Fruit fly (Drosophila melanogaster) whole organism, pupa: ENCODE results near the gene Cpr65Au.

Source experiments
- CG10348 ChIP-seq: fragments of 200-800 bp; sonication (Bioruptor generic); IDR thresholded peaks from 2 replicates; pipeline ENCODE4 v1.3.6; 2022; ENCODE audit warnings: missing biosample characterization, missing genetic modification characterization
- CG12605 ChIP-seq: fragments of 200-800 bp; sonication (Bioruptor generic); IDR thresholded peaks from 2 replicates; pipeline ENCODE4 v1.3.6; 2022; ENCODE audit warnings: missing biosample characterization, missing genetic modification characterization
- CG13204 ChIP-seq: fragments of 200-800 bp; sonication (Bioruptor generic); optimal IDR thresholded peaks from 2 replicates; lab custom pipeline; 2018; ENCODE audit warnings: missing biosample characterization, mild to moderate bottlenecking, missing genetic modification characterization, moderate library complexity
- CG14655 ChIP-seq: fragments of 200-800 bp; sonication (Bioruptor generic); optimal IDR thresholded peaks from 3 replicates; lab custom pipeline; 2017; ENCODE audit warnings: mild to moderate bottlenecking, missing biosample characterization, missing genetic modification reagents, missing genetic modification characterization
- CG15710 ChIP-seq: fragments of 200-800 bp; sonication (Bioruptor generic); optimal IDR thresholded peaks from 2 replicates; lab custom pipeline; 2018; ENCODE audit warnings: missing biosample characterization, mild to moderate bottlenecking, missing genetic modification characterization, moderate library complexity
- CG17806 ChIP-seq: fragments of 200-800 bp; sonication (Bioruptor generic); optimal IDR thresholded peaks from 2 replicates; lab custom pipeline; 2018; ENCODE audit warnings: missing biosample characterization, mild to moderate bottlenecking, missing genetic modification characterization, moderate library complexity
- CG32121 ChIP-seq: fragments of 200-800 bp; sonication (Bioruptor generic); IDR thresholded peaks from 2 replicates; pipeline ENCODE4 v1.3.6; 2022; ENCODE audit warnings: missing biosample characterization, missing genetic modification characterization
- CG34367 ChIP-seq: fragments of 200-800 bp; sonication (Bioruptor generic); optimal IDR thresholded peaks from 2 replicates; lab custom pipeline; 2018; ENCODE audit warnings: missing biosample characterization, mild to moderate bottlenecking, missing genetic modification characterization
- CG4496 ChIP-seq: fragments of 200-800 bp; sonication (Bioruptor generic); IDR thresholded peaks from 3 replicates; pipeline ENCODE4 v1.3.6; 2022; ENCODE audit warnings: missing biosample characterization, missing genetic modification characterization
- CG8159 ChIP-seq: fragments of 200-800 bp; sonication (Bioruptor generic); optimal IDR thresholded peaks from 3 replicates; lab custom pipeline; 2018; ENCODE audit warnings: missing biosample characterization, mild to moderate bottlenecking, missing genetic modification characterization, moderate library complexity
- CG8301 ChIP-seq: fragments of 200-800 bp; sonication (Bioruptor generic); optimal IDR thresholded peaks from 2 replicates; lab custom pipeline; 2018; ENCODE audit warnings: missing biosample characterization, mild to moderate bottlenecking, missing genetic modification characterization
- CG9948 ChIP-seq: fragments of 200-800 bp; sonication (Bioruptor generic); optimal IDR thresholded peaks from 2 replicates; lab custom pipeline; 2018; ENCODE audit warnings: missing biosample characterization, mild to moderate bottlenecking, missing genetic modification characterization, moderate library complexity
- D1 ChIP-seq: fragments of 200-800 bp; sonication (Bioruptor generic); optimal IDR thresholded peaks from 2 replicates; lab custom pipeline; 2018; ENCODE audit warnings: missing biosample characterization, mild to moderate bottlenecking, missing genetic modification characterization, moderate library complexity
- EcR ChIP-seq: fragments of 200-800 bp; sonication (Bioruptor generic); optimal IDR thresholded peaks from 3 replicates; lab custom pipeline; 2019; ENCODE audit warnings: missing biosample characterization, missing genetic modification characterization, mild to moderate bottlenecking, moderate library complexity, missing genetic modification reagents
- Ets98B ChIP-seq: fragments of 200-800 bp; sonication (Bioruptor generic); IDR thresholded peaks from 2 replicates; pipeline ENCODE4 v1.3.6; 2022; ENCODE audit warnings: missing biosample characterization, missing genetic modification characterization
- Pif1A ChIP-seq: fragments of 200-800 bp; sonication (Bioruptor generic); optimal IDR thresholded peaks from 3 replicates; lab custom pipeline; 2016; ENCODE audit warnings: missing biosample characterization, missing genetic modification characterization
- Pif1B ChIP-seq: fragments of 200-800 bp; sonication (Bioruptor generic); optimal IDR thresholded peaks from 3 replicates; lab custom pipeline; 2016; ENCODE audit warnings: missing biosample characterization, missing genetic modification characterization
- Snoo ChIP-seq: fragments of 200-800 bp; sonication (Bioruptor generic); optimal IDR thresholded peaks from 3 replicates; lab custom pipeline; 2017; ENCODE audit warnings: missing biosample characterization, mild to moderate bottlenecking, missing genetic modification characterization, inconsistent platforms
- fd96Ca ChIP-seq: fragments of 200-800 bp; sonication (Bioruptor generic); IDR thresholded peaks from 3 replicates; pipeline ENCODE4 v1.3.6; 2022; ENCODE audit warnings: missing biosample characterization, missing genetic modification characterization
- gl ChIP-seq: fragments of 200-800 bp; sonication (Bioruptor generic); optimal IDR thresholded peaks from 2 replicates; lab custom pipeline; 2018; ENCODE audit warnings: missing biosample characterization, mild to moderate bottlenecking, missing genetic modification characterization

Cpr65Au gene

dm6 chr3L:6144769-6145220 lies 12.9 kb upstream of the Cpr65Au start, which contains the start of gene Lcp65Ac:
Gene Lcp65Ac, plus strand, starts transcription at chr3L:6144819.
- TF ChIP-seq CG8301 (no peak), CG8159 (tag; lab: Kevin White, UChicago) (no peak), Snoo (tag; lab: Kevin White, UChicago) (no peak), D1 (tag; lab: Kevin White, UChicago) (no peak), CG4496 (GFP tag; lab: Robert Waterston, UW) (no peak), Ets98B (no peak), fd96Ca (GFP tag; lab: Robert Waterston, UW) (no peak), CG10348 (GFP tag; lab: Robert Waterston, UW) (no peak), Pif1B (GFP tag; lab: Kevin White, UChicago) (no peak), CG14655 (GFP tag; lab: Kevin White, UChicago) (no peak), EcR (GFP tag; lab: Kevin White, UChicago) (no peak), CG12605 (GFP tag; lab: Robert Waterston, UW) (no peak), Pif1A (no peak), gl (tag; lab: Kevin White, UChicago) (no peak), CG34367 (tag; lab: Kevin White, UChicago) (no peak), CG15710 (tag; lab: Kevin White, UChicago) (no peak), CG9948 (tag; lab: Kevin White, UChicago) (no peak), CG32121 (GFP tag; lab: Robert Waterston, UW) (no peak), CG13204 (GFP tag; lab: Kevin White, UChicago) (no peak), CG17806 (no peak)
- TF ChIP-seq, all 21 proteins: peak for 0

- TF ChIP-seq EcR (GFP tag; lab: Kevin White, UChicago): peak; percentile 36
- TF ChIP-seq D1 (tag; lab: Kevin White, UChicago): no peak
- TF ChIP-seq CG13204 (GFP tag; lab: Kevin White, UChicago): no peak
Observed at dm6 chr3L:6143188-6143755, 11.4 kb upstream of the Cpr65Au start, which contains the start of gene Lcp65Ad. Gene Lcp65Ad, plus strand, starts transcription at chr3L:6143395.

DNA sequence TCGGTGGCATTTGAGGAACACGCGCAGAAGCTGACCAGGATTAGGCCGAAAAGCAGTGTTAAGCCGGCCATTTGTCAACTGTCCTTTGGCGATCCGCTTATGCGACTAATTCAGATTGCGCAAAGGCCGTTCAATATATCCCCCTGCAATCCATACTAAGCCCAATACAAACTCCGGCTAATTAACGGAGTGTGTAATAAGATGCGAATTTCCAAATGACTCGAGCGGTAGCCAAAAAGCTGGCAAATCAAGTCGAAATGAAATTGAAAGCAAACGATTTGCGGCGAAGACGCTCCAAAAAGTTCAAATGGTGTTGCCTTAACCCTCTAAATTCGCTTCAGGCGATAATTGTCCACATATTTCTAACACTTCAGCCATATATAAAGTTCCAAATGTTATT lies 10.4 kb upstream of the Cpr65Au start, which contains the start of gene Cpr65Aw:
TSS of gene Cpr65Aw (minus strand) at position 101 of the 400 bp plus-strand sequence.
- TF ChIP-seq CG8301 (no peak), CG9948 (tag; lab: Kevin White, UChicago) (no peak)

DNA sequence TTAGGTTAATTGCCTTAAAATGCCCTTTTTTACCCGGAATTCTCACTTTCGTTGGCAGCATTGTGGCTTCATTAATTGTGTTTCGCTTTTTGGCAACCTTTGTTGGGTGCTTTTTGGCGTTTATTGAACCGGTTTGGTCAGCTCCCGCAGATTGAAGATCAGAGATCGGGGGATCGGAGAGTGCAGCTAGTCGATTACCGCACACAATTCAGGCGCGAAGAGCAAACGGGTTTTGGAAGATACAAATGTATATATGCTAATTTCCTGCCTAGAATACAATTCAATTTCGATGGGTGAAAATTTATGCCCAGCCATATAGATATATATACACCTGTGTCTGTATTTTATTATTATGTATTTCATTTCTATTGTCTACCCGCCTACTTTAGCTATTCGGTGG lies 9.6 kb upstream of the Cpr65Au start:
- peak; percentile 59 for TF ChIP-seq EcR (GFP tag; lab: Kevin White, UChicago)
- TF ChIP-seq CG13204 (GFP tag; lab: Kevin White, UChicago): no peak

DNA sequence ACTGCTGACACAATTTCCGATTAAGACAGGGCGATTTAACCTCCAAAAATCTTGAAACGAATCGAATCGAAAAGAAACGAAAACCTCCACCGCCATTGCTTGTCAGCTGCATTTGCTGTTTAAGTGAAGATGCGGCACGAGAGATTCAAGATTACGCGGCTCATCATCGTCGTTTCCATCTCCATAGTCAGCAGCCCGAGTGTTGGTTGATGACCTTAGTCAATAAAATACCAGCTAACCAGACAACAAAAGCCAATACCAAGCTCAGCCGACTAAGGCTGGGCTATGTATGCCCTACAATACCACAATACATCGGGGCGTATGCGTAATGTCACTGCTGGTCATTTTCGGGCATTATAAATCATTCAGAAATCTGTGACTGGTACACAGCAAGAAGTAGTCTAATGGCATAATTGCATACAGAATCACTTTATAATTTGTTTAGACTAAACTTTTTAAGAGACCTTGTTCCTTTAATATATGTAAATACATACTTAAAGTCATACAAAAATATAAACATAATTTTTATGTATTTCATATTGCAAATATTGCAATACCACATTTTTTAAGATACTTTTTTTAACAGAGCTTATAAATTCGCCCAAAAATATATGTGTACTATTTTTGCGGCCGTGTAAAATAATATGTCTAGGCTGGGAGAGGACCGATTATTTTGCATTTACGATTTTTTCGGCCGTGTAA lies 9.0 kb upstream of the Cpr65Au start:
- TF ChIP-seq CG9948 (tag; lab: Kevin White, UChicago): no peak
- TF ChIP-seq CG12605 (GFP tag; lab: Robert Waterston, UW): no peak
- no peak for TF ChIP-seq CG34367 (tag; lab: Kevin White, UChicago)
- no peak for TF ChIP-seq CG32121 (GFP tag; lab: Robert Waterston, UW)
- TF ChIP-seq Ets98B: no peak
- no peak for TF ChIP-seq CG8301
- TF ChIP-seq CG15710 (tag; lab: Kevin White, UChicago): no peak
- TF ChIP-seq EcR (GFP tag; lab: Kevin White, UChicago): peak; percentile 69
- TF ChIP-seq CG14655 (GFP tag; lab: Kevin White, UChicago): no peak
- TF ChIP-seq CG4496 (GFP tag; lab: Robert Waterston, UW): no peak
- no peak for TF ChIP-seq fd96Ca (GFP tag; lab: Robert Waterston, UW)
- no peak for TF ChIP-seq gl (tag; lab: Kevin White, UChicago)
- TF ChIP-seq CG17806: no peak
- peak; percentile 8 for TF ChIP-seq CG8159 (tag; lab: Kevin White, UChicago)
- no peak for TF ChIP-seq CG13204 (GFP tag; lab: Kevin White, UChicago)
- no peak for TF ChIP-seq Pif1A

DNA sequence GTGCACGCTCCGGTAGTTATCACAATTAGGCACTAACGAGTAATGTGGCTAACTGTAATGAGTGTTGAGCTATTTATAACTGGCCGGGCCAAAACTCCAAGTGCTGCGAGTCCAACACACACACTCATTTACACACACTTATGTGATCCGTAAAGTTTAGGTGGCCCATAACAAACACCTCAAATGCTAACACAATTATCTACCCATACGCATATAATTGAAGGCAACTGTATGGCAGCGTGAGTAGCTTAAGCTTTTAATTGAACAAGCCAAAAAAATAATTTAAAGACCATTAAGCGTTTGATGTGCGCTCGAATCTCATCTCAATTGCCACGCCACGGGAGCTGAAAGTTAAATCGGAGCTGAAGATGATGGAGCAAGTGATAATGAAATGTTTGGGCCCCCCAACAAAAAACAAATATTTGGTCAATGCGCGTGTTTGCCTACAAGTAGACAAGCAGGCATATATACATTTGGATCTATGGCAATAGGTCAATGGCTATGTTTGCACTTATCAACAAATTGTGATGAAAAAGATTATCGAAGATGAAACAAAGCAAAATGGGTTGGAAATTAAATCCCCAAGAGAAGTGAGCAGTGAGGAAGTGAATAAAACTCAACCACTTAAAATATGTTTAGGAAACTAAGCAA lies 8.1 kb upstream of the Cpr65Au start, which contains the start of gene Cpr65Av:
TSS of gene Cpr65Av (minus strand) at position 51 of the 651 bp plus-strand sequence.
- TF ChIP-seq EcR (GFP tag; lab: Kevin White, UChicago) (no peak), gl (tag; lab: Kevin White, UChicago) (no peak), CG34367 (tag; lab: Kevin White, UChicago) (no peak), CG8159 (tag; lab: Kevin White, UChicago) (no peak), Pif1B (GFP tag; lab: Kevin White, UChicago) (no peak), CG4496 (GFP tag; lab: Robert Waterston, UW) (no peak), CG9948 (tag; lab: Kevin White, UChicago) (no peak), CG32121 (GFP tag; lab: Robert Waterston, UW) (no peak), CG8301 (no peak)
- TF ChIP-seq, all 21 proteins: peak for 0
